Worm (Caenorhabditis elegans): Measurements from ENCODE around the gene drp-1.

DNA sequence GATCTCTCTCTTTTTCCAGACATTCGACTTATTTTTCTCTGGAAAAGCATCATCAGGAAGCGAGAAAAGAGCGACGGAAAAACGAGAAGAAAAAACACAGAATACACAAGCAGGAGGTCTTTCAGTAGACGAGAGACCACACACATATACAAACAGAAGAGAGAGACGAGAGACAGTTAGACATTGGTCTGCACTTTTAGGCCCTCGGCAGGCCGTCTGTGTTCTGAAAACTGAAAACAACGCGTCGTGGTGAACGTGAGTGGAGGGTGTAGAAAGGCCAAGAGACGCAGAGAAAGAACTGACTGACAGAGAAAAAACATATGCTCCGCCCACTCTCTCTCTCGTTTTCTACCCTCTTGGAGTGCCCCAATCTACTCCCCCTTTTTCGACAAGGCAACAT is 44.0 kb downstream of the drp-1 start:
- TF ChIP-seq dpl-1 (GFP tag; optimal IDR thresholded peaks at IDR 0.05) (no peak), daf-12 (tag; optimal IDR thresholded peaks at IDR 0.05) (no peak), aha-1 (tag) (peak; percentile 97), pqm-1 (tag; optimal IDR thresholded peaks at IDR 0.05) (peak; percentile 43), egl-27 (tag; optimal IDR thresholded peaks at IDR 0.05) (no peak), unc-39 (tag; optimal IDR thresholded peaks at IDR 0.05) (no peak), fos-1 (tag; optimal IDR thresholded peaks at IDR 0.05) (no peak), ama-1 (optimal IDR thresholded peaks at IDR 0.05) (no peak), saeg-2 (GFP tag; IDR thresholded peaks at IDR 0.05) (no peak)
